Worm (Caenorhabditis elegans): ENCODE data around the gene marc-5.

The marc-5 gene

ce11 chrII:12412417-12412816, 33.1 kb upstream of the marc-5 start, which contains the start of gene Y57A10C.1:
Gene Y57A10C.1, minus strand, starts transcription at chrII:12412517.
- TF ChIP-seq ztf-11 (tag; optimal IDR thresholded peaks at IDR 0.05), result no peak
- no peak for TF ChIP-seq skn-1 (tag; optimal IDR thresholded peaks at IDR 0.05)
- no peak for TF ChIP-seq alr-1 (tag; optimal IDR thresholded peaks at IDR 0.05)
- TF ChIP-seq dmd-4 (tag; optimal IDR thresholded peaks at IDR 0.05), result no peak
- no peak for TF ChIP-seq nhr-11 (tag; optimal IDR thresholded peaks at IDR 0.05)
- no peak for TF ChIP-seq unc-62 (GFP tag; optimal IDR thresholded peaks at IDR 0.05)

ce11 chrII:12410107-12410506, 30.8 kb upstream of the marc-5 start, which contains the start of gene F57G9.3:
Gene F57G9.3, minus strand, starts transcription at chrII:12410207.
- no peak for TF ChIP-seq gmeb-1 (tag; optimal IDR thresholded peaks at IDR 0.05)
- TF ChIP-seq lsy-2 (tag; optimal IDR thresholded peaks at IDR 0.05), result no peak
- no peak for TF ChIP-seq ama-1 (optimal IDR thresholded peaks at IDR 0.05)
- no peak for TF ChIP-seq ztf-11 (tag; optimal IDR thresholded peaks at IDR 0.05)
- TF ChIP-seq nhr-6 (tag; optimal IDR thresholded peaks at IDR 0.05), result no peak

ce11 chrII:12408717-12409116, 29.4 kb upstream of the marc-5 start, which contains the start of gene sre-31:
Gene sre-31, minus strand, starts transcription at chrII:12408817.
- TF ChIP-seq ceh-82 (tag; optimal IDR thresholded peaks at IDR 0.05), result no peak
- TF ChIP-seq ztf-4 (tag; optimal IDR thresholded peaks at IDR 0.05), result no peak

ce11 chrII:12406394-12406793, 27.1 kb upstream of the marc-5 start, which contains the start of gene sre-30:
Gene sre-30, minus strand, starts transcription at chrII:12406494.
- no peak for TF ChIP-seq ceh-16 (tag; optimal IDR thresholded peaks at IDR 0.05)
- TF ChIP-seq nhr-11 (tag; optimal IDR thresholded peaks at IDR 0.05), result no peak
- no peak for TF ChIP-seq lin-11 (tag; optimal IDR thresholded peaks at IDR 0.05)
- no peak for TF ChIP-seq nhr-23 (tag; optimal IDR thresholded peaks at IDR 0.05)
- TF ChIP-seq nhr-6 (tag; optimal IDR thresholded peaks at IDR 0.05), result no peak
- no peak for TF ChIP-seq unc-55 (GFP tag; optimal IDR thresholded peaks at IDR 0.05)
- no peak for TF ChIP-seq fos-1 (tag; optimal IDR thresholded peaks at IDR 0.05)
- no peak for TF ChIP-seq skn-1 (tag; optimal IDR thresholded peaks at IDR 0.05)
- TF ChIP-seq lin-13 (GFP tag; optimal IDR thresholded peaks at IDR 0.05), result no peak
- no peak for TF ChIP-seq sma-9 (GFP tag; optimal IDR thresholded peaks at IDR 0.05)
- TF ChIP-seq sma-9 (tag; optimal IDR thresholded peaks at IDR 0.05), result no peak
- no peak for TF ChIP-seq unc-62 (GFP tag; optimal IDR thresholded peaks at IDR 0.05)
- no peak for TF ChIP-seq mdl-1 (tag; optimal IDR thresholded peaks at IDR 0.05)
- no peak for TF ChIP-seq lsy-2 (tag; optimal IDR thresholded peaks at IDR 0.05)
- TF ChIP-seq R02D3.7 (tag; optimal IDR thresholded peaks at IDR 0.05), result no peak
- no peak for TF ChIP-seq gmeb-1 (tag; optimal IDR thresholded peaks at IDR 0.05)

- TF ChIP-seq sma-9 (GFP tag; optimal IDR thresholded peaks at IDR 0.05) (no peak), sma-9 (tag; optimal IDR thresholded peaks at IDR 0.05) (no peak), ztf-4 (tag; optimal IDR thresholded peaks at IDR 0.05) (no peak), ama-1 (optimal IDR thresholded peaks at IDR 0.05) (no peak), blmp-1 (tag; optimal IDR thresholded peaks at IDR 0.05; ENCODE audit: insufficient read depth) (no peak), unc-62 (GFP tag; optimal IDR thresholded peaks at IDR 0.05) (no peak), gmeb-1 (tag; optimal IDR thresholded peaks at IDR 0.05) (no peak), sem-4 (tag; optimal IDR thresholded peaks at IDR 0.05) (no peak), skn-1 (tag; optimal IDR thresholded peaks at IDR 0.05) (no peak), ztf-11 (tag; optimal IDR thresholded peaks at IDR 0.05) (no peak), lsy-2 (tag; optimal IDR thresholded peaks at IDR 0.05) (no peak), Y55F3AM.14 (GFP tag; optimal IDR thresholded peaks at IDR 0.05) (no peak), lin-13 (GFP tag; optimal IDR thresholded peaks at IDR 0.05) (no peak), nhr-11 (tag; optimal IDR thresholded peaks at IDR 0.05) (no peak), nhr-12 (tag; optimal IDR thresholded peaks at IDR 0.05) (no peak), nhr-129 (tag; optimal IDR thresholded peaks at IDR 0.05) (no peak), lin-11 (tag; optimal IDR thresholded peaks at IDR 0.05) (no peak), F13H6.1 (tag; optimal IDR thresholded peaks at IDR 0.05) (no peak)
Observed at ce11 chrII:12401791-12402190, 22.5 kb upstream of the marc-5 start, which contains the start of gene sre-29. Gene sre-29, minus strand, starts transcription at chrII:12401891.

ce11 chrII:12397656-12398055, 18.3 kb upstream of the marc-5 start, which contains the start of gene F57G9.7:
Gene F57G9.7, minus strand, starts transcription at chrII:12397756.
- TF ChIP-seq elt-3 (tag; optimal IDR thresholded peaks at IDR 0.05) (no peak), nhr-21 (tag; optimal IDR thresholded peaks at IDR 0.05) (no peak), nhr-6 (tag; optimal IDR thresholded peaks at IDR 0.05) (no peak), ztf-11 (tag; optimal IDR thresholded peaks at IDR 0.05) (no peak), zag-1 (tag; optimal IDR thresholded peaks at IDR 0.05) (no peak), R02D3.7 (tag; optimal IDR thresholded peaks at IDR 0.05) (no peak), nhr-237 (tag; optimal IDR thresholded peaks at IDR 0.05) (no peak), nhr-11 (tag; optimal IDR thresholded peaks at IDR 0.05) (no peak), lsy-2 (tag; optimal IDR thresholded peaks at IDR 0.05) (no peak), nhr-77 (tag; optimal IDR thresholded peaks at IDR 0.05) (no peak), nhr-12 (tag; optimal IDR thresholded peaks at IDR 0.05) (no peak), ceh-82 (tag; optimal IDR thresholded peaks at IDR 0.05) (no peak), unc-39 (tag; optimal IDR thresholded peaks at IDR 0.05) (no peak), egl-27 (tag; optimal IDR thresholded peaks at IDR 0.05) (no peak), Y55F3AM.14 (GFP tag; optimal IDR thresholded peaks at IDR 0.05) (no peak), nhr-25 (tag; optimal IDR thresholded peaks at IDR 0.05) (no peak), nhr-23 (tag; optimal IDR thresholded peaks at IDR 0.05) (no peak), peb-1 (tag; optimal IDR thresholded peaks at IDR 0.05) (no peak), crh-2 (tag; optimal IDR thresholded peaks at IDR 0.05) (no peak)
